Worm (Caenorhabditis elegans) whole organism, midembryonic: ENCODE results near the gene acdh-6.

Experiments
- T22C8.4 ChIP-seq: fragments of 200-800 bp; sonication (Bioruptor generic); IDR thresholded peaks from 2 replicates; pipeline ENCODE4 v1.3.6; 2022; ENCODE audit warnings: missing genetic modification characterization, missing compliant biosample characterization
- cog-1 ChIP-seq: sonication (generic microtip); optimal IDR thresholded peaks from 2 replicates; lab custom pipeline; 2016; ENCODE audit warnings: missing genetic modification characterization, missing compliant biosample characterization
- flt-1 ChIP-seq: fragments of 200-800 bp; sonication (Bioruptor generic); IDR thresholded peaks from 2 replicates; pipeline ENCODE4 v1.3.6; 2022; ENCODE audit warnings: missing genetic modification characterization, missing compliant biosample characterization
- klf-2 ChIP-seq: fragments of 200-800 bp; sonication (Bioruptor generic); conservative IDR thresholded peaks from 2 replicates; pipeline ENCODE4 v1.3.6; 2022; ENCODE audit warnings: missing genetic modification reagents, missing genetic modification characterization, missing compliant biosample characterization
- med-1 ChIP-seq: sonication (generic microtip); optimal IDR thresholded peaks from 2 replicates; lab custom pipeline; 2017; ENCODE audit warnings: missing genetic modification characterization, mild to moderate bottlenecking, missing compliant biosample characterization, antibody characterized with exemption, missing genetic modification reagents; ENCODE audit not compliant: insufficient read depth
- ref-1 ChIP-seq: fragments of 200-800 bp; sonication (Bioruptor generic); conservative IDR thresholded peaks from 2 replicates; pipeline ENCODE4 v1.3.6; 2022; ENCODE audit warnings: missing genetic modification reagents, missing genetic modification characterization, missing compliant biosample characterization
- tab-1 ChIP-seq: fragments of 200-800 bp; sonication (Bioruptor generic); IDR thresholded peaks from 2 replicates; pipeline ENCODE4 v1.3.6; 2022; ENCODE audit warnings: missing genetic modification characterization, missing compliant biosample characterization
- ztf-23 ChIP-seq: fragments of 200-800 bp; sonication (Bioruptor generic); IDR thresholded peaks from 2 replicates; pipeline ENCODE4 v1.3.6; 2022; ENCODE audit warnings: missing genetic modification reagents, missing genetic modification characterization, missing compliant biosample characterization
- ztf-29 ChIP-seq: fragments of 200-800 bp; sonication (Bioruptor generic); IDR thresholded peaks from 2 replicates; pipeline ENCODE4 v1.3.6; 2022; ENCODE audit warnings: missing genetic modification reagents, missing genetic modification characterization, missing compliant biosample characterization

acdh-6 gene

DNA sequence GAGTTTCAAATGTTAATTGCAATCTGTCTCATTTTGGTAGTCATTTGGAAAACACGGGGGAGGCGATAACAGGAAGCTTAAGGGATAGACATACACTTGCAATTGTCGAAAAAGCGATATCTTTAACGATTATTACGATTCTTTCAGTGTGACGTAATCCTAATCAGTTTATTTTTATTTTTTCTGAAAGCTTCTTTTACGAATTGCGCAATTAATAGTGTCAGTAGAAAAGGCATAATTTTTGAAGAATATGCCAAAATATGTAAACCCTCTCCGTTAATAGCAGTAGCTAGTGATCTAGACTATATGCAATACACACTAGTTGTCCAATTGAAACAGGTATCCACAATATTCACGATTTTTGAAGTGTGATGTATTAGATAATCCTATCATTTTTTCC, 538 bp upstream of the acdh-6 start:
- TF ChIP-seq ztf-23: no peak
- no peak for TF ChIP-seq T22C8.4 (GFP tag; lab: Robert Waterston, UW)
- no peak for TF ChIP-seq klf-2 (GFP tag; lab: Robert Waterston, UW)
- no peak for TF ChIP-seq flt-1 (GFP tag; lab: Robert Waterston, UW)
- no peak for TF ChIP-seq ref-1 (GFP tag; lab: Robert Waterston, UW)
- TF ChIP-seq cog-1: no peak
- no peak for TF ChIP-seq ztf-29 (GFP tag; lab: Robert Waterston, UW)
- TF ChIP-seq tab-1: no peak
- TF ChIP-seq med-1 (GFP tag; lab: Kevin White, UChicago): no peak

ce11 chrIII:8564372-8564771, 3.4 kb downstream of the acdh-6 start:
- TF ChIP-seq med-1 (GFP tag; lab: Kevin White, UChicago) (no peak), cog-1 (no peak), ref-1 (GFP tag; lab: Robert Waterston, UW) (no peak), ztf-29 (GFP tag; lab: Robert Waterston, UW) (no peak), ztf-23 (no peak), flt-1 (GFP tag; lab: Robert Waterston, UW) (no peak), klf-2 (GFP tag; lab: Robert Waterston, UW) (no peak), T22C8.4 (GFP tag; lab: Robert Waterston, UW) (no peak), tab-1 (no peak)

DNA sequence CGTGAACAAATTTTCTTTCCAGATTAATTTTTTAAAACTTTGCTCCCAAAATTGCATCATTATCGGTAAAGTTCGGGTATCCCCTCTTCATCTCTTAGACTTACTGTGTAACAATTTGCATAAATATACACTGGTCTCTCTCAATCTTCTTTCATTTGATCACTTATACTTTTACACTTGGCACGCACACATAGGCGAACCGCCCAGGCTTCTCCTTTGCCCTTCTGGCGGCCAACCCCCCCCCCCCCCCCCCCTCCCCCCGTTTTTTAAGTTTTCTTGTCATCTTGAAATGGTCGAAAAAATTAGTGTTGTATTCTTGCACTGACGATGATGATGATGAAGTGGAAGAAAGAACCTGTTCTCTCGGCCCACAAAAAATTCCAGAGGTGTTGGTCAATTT, 9.4 kb downstream of the acdh-6 start:
- no peak for TF ChIP-seq tab-1
- no peak for TF ChIP-seq med-1 (GFP tag; lab: Kevin White, UChicago)
- TF ChIP-seq ztf-23: no peak
- TF ChIP-seq flt-1 (GFP tag; lab: Robert Waterston, UW): no peak
- no peak for TF ChIP-seq cog-1
- TF ChIP-seq klf-2 (GFP tag; lab: Robert Waterston, UW): no peak
- no peak for TF ChIP-seq ztf-29 (GFP tag; lab: Robert Waterston, UW)
- no peak for TF ChIP-seq T22C8.4 (GFP tag; lab: Robert Waterston, UW)
- no peak for TF ChIP-seq ref-1 (GFP tag; lab: Robert Waterston, UW)

DNA sequence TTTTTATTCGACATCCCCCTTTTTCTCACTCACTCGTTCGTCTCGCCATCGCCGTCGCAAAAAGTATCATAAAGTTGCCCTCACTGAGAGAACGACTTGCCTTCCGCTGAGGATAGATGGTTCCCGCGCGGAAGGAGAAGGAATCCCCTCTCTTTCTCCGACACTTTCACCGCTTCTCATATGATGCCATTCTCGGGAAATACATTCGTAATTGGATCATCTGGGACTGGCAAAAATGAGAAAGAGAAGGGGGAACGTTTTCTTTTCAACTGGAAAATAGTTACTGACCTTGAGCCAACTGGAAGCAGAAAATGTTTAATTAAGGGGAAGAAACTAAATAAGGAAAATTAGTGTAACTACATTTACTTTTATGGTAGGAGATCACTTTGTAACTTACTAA, 10.9 kb downstream of the acdh-6 start:
- TF ChIP-seq flt-1 (GFP tag; lab: Robert Waterston, UW) (no peak), ztf-23 (no peak), med-1 (GFP tag; lab: Kevin White, UChicago) (no peak), ztf-29 (GFP tag; lab: Robert Waterston, UW) (no peak), T22C8.4 (GFP tag; lab: Robert Waterston, UW) (no peak), cog-1 (no peak), tab-1 (no peak), klf-2 (GFP tag; lab: Robert Waterston, UW) (no peak), ref-1 (GFP tag; lab: Robert Waterston, UW) (no peak)

DNA sequence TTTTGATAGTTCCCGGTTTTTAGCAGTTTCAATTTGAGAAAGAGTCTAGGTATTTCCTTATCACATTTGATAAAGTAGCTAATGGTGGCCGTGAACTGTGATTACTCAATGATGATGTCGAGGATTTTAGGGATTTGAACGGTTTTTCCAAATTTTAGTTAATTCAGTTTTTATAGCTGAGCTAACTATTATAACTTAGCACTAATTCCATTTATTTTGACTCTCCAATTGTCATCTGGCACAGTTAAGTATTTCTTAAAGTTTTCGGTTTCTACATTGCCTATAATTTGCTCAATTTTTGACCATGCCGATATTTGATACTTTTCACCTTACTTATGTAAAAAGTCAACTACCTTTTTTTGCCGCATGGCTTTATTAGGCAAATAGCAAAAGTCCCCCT, 12.4 kb downstream of the acdh-6 start:
- TF ChIP-seq flt-1 (GFP tag; lab: Robert Waterston, UW): no peak
- no peak for TF ChIP-seq T22C8.4 (GFP tag; lab: Robert Waterston, UW)
- TF ChIP-seq ref-1 (GFP tag; lab: Robert Waterston, UW): no peak
- no peak for TF ChIP-seq med-1 (GFP tag; lab: Kevin White, UChicago)
- TF ChIP-seq klf-2 (GFP tag; lab: Robert Waterston, UW): no peak
- no peak for TF ChIP-seq cog-1

- TF ChIP-seq ztf-23 (no peak), cog-1 (no peak), flt-1 (GFP tag; lab: Robert Waterston, UW) (no peak), klf-2 (GFP tag; lab: Robert Waterston, UW) (no peak), tab-1 (no peak), med-1 (GFP tag; lab: Kevin White, UChicago) (no peak), ref-1 (GFP tag; lab: Robert Waterston, UW) (no peak)
Measured at ce11 chrIII:8573869-8574268, 12.9 kb downstream of the acdh-6 start.

DNA sequence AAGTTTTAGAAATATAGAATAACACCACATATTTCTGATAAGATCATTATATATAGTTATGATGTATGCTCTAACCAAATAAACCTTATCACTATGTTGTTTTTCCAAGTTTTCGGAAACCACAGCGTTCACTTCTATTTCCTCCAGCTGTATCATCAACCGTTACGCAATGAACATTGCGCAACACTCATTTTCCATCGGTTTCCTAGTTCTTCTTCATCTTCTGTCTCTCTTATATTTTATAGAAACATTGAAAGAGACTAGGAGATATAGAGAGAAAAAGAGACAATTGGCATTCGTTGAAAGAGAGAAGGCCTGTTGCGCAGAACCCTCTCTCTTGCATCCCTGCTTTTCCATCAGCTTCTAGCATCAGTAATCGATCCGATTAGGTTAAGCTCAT, 13.4 kb downstream of the acdh-6 start:
- TF ChIP-seq ztf-29 (GFP tag; lab: Robert Waterston, UW): no peak
- no peak for TF ChIP-seq T22C8.4 (GFP tag; lab: Robert Waterston, UW)
- no peak for TF ChIP-seq med-1 (GFP tag; lab: Kevin White, UChicago)
- TF ChIP-seq tab-1: no peak
- no peak for TF ChIP-seq flt-1 (GFP tag; lab: Robert Waterston, UW)
- no peak for TF ChIP-seq ztf-23
- no peak for TF ChIP-seq ref-1 (GFP tag; lab: Robert Waterston, UW)

ce11 chrIII:8575359-8576101, 14.6 kb downstream of the acdh-6 start:
- TF ChIP-seq cog-1 (no peak), klf-2 (GFP tag; lab: Robert Waterston, UW) (no peak), ztf-23 (no peak), ref-1 (GFP tag; lab: Robert Waterston, UW) (no peak), med-1 (GFP tag; lab: Kevin White, UChicago) (no peak), ztf-29 (GFP tag; lab: Robert Waterston, UW) (no peak), T22C8.4 (GFP tag; lab: Robert Waterston, UW) (no peak), tab-1 (no peak), flt-1 (GFP tag; lab: Robert Waterston, UW) (no peak)

- TF ChIP-seq tab-1: no peak
- TF ChIP-seq klf-2 (GFP tag; lab: Robert Waterston, UW): no peak
- no peak for TF ChIP-seq cog-1
- no peak for TF ChIP-seq flt-1 (GFP tag; lab: Robert Waterston, UW)
- no peak for TF ChIP-seq T22C8.4 (GFP tag; lab: Robert Waterston, UW)
- TF ChIP-seq med-1 (GFP tag; lab: Kevin White, UChicago): no peak
- TF ChIP-seq ref-1 (GFP tag; lab: Robert Waterston, UW): no peak
Measured at ce11 chrIII:8577534-8577933, 16.6 kb downstream of the acdh-6 start.
